Fruit fly (Drosophila melanogaster): ENCODE data around the gene lsn.
A peak's percentile ranks its signal among the peaks of the same experiment; 100 is the strongest.

The lsn gene

DNA sequence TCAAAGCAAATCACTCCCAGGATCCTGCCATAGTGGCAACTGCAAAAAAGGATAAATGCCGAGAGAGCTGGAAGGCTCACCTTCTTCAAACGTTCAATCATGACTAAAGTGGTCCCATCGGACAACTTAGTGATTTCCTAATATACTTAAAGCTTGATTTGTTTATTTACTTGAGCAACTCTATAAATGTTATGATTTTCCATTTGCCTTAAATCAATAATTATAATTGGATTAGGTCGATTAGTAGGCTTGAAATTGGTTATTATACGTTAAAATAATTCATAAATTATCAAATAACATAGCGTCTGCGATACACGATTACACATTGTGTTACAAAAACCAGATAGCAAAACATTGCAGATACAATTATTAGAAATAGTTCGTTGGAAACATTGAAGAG is 19.8 kb upstream of the lsn start, which contains the start of gene Gr93c:
TSS of gene Gr93c (minus strand) at position 101 of the 400 bp plus-strand sequence.
- TF ChIP-seq Hsf (GFP tag; optimal IDR thresholded peaks at IDR 0.05) (no peak), CG4730 (GFP tag; IDR thresholded peaks at IDR 0.05) (no peak), Hr3 (GFP tag; optimal IDR thresholded peaks at IDR 0.05) (no peak), Deaf1 (tag; optimal IDR thresholded peaks at IDR 0.05) (no peak), Ets97D (GFP tag; optimal IDR thresholded peaks at IDR 0.05) (no peak), croc (GFP tag; conservative IDR thresholded peaks at IDR 0.05) (no peak), CG17361 (GFP tag; IDR thresholded peaks at IDR 0.05) (no peak), CG10321 (GFP tag; IDR thresholded peaks at IDR 0.05) (no peak), Atf-2 (GFP tag; optimal IDR thresholded peaks at IDR 0.05) (no peak), ro (GFP tag; IDR thresholded peaks at IDR 0.05) (no peak), CG10209 (GFP tag; optimal IDR thresholded peaks at IDR 0.05) (no peak), Lpt (GFP tag; optimal IDR thresholded peaks at IDR 0.05) (no peak), CG18764 (GFP tag; optimal IDR thresholded peaks at IDR 0.05) (no peak), sc (optimal IDR thresholded peaks at IDR 0.05) (no peak), sc (GFP tag; optimal IDR thresholded peaks at IDR 0.05) (no peak), Oli (tag; optimal IDR thresholded peaks at IDR 0.05) (no peak), slp2 (GFP tag; optimal IDR thresholded peaks at IDR 0.05) (no peak)

DNA sequence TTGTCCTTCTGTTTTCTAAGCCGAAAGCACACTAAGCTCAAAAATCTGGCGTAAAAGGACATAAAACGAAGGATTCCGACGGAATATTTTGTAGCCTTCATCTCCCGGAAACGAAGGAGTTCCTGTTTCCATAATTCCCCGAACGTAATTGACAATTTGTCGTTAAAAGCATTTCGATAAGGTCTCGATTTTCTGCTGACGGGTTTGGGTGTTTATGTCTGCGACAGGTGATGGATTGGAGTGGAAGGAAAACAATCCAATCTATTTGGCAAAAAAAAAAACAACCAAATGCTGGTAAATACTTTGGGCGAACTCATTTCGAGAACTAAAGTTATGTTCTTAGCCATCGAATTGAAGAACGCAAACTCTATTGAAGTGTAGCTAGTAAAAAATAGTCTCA is 18.4 kb upstream of the lsn start, which contains the start of gene Gr93d:
TSS of gene Gr93d (minus strand) at position 101 of the 400 bp plus-strand sequence.
- TF ChIP-seq CG9797 (GFP tag; optimal IDR thresholded peaks at IDR 0.05) (no peak), esg (GFP tag; conservative IDR thresholded peaks at IDR 0.05) (no peak), CHES-1-like (GFP tag; optimal IDR thresholded peaks at IDR 0.05) (no peak), wor (GFP tag; IDR thresholded peaks at IDR 0.05) (no peak), CG31441 (GFP tag; IDR thresholded peaks at IDR 0.05) (no peak), CG31388 (GFP tag; optimal IDR thresholded peaks at IDR 0.05) (no peak), Ptx1 (GFP tag; IDR thresholded peaks at IDR 0.05) (no peak), CG31365 (tag; optimal IDR thresholded peaks at IDR 0.05) (no peak), amos (GFP tag; IDR thresholded peaks at IDR 0.05; ENCODE audit: partially characterized antibody) (no peak), dysf (GFP tag; IDR thresholded peaks at IDR 0.05) (no peak), CG10959 (GFP tag; IDR thresholded peaks at IDR 0.05) (no peak), tio (GFP tag; optimal IDR thresholded peaks at IDR 0.05) (no peak), CG12299 (tag; optimal IDR thresholded peaks at IDR 0.05) (no peak), kah (GFP tag; optimal IDR thresholded peaks at IDR 0.05) (no peak), D (optimal IDR thresholded peaks at IDR 0.05) (no peak), D (GFP tag; optimal IDR thresholded peaks at IDR 0.05) (no peak), CG10366 (GFP tag; IDR thresholded peaks at IDR 0.05) (no peak), sens (GFP tag) (no peak), sens-2 (GFP tag; IDR thresholded peaks at IDR 0.05) (no peak), sqz (GFP tag; optimal IDR thresholded peaks at IDR 0.05) (no peak), ato (GFP tag; IDR thresholded peaks at IDR 0.05; ENCODE audit: partially characterized antibody) (no peak)

DNA sequence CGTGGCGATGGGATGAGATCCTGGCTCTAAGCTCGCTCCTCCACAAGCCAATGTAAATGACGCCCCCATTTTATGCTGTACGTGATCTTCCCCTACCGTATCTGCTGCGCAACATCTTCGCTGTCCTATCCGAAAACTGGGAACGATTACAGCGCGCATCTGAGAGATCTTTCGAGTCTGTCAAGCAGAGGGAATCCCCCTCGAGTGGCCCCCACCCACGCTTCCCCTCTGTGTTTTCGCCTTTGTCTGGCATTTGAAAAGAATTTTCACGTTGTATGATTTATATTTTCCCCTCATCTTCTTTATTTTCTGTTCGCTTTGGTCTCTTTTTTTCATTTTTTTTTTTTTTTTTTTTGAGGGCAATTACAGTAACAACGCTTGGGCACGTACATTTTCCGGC is 17.5 kb upstream of the lsn start:
- TF ChIP-seq Antp (GFP tag; optimal IDR thresholded peaks at IDR 0.05) (no peak), knrl (GFP tag; IDR thresholded peaks at IDR 0.05; ENCODE audit: partially characterized antibody) (no peak), tna (GFP tag; IDR thresholded peaks at IDR 0.05; ENCODE audit: partially characterized antibody) (no peak), CG8388 (GFP tag; optimal IDR thresholded peaks at IDR 0.05) (no peak), Fer3 (tag; optimal IDR thresholded peaks at IDR 0.05) (no peak), dan (GFP tag; IDR thresholded peaks at IDR 0.05) (no peak), crol (GFP tag; IDR thresholded peaks at IDR 0.05) (peak; percentile 65; the same call in 1 of the 2 replicates), D19A (tag; optimal IDR thresholded peaks at IDR 0.05) (no peak), pros (GFP tag; optimal IDR thresholded peaks at IDR 0.05) (peak; percentile 4), Mrtf (GFP tag; IDR thresholded peaks at IDR 0.05) (no peak), CG17186 (GFP tag; optimal IDR thresholded peaks at IDR 0.05) (no peak), Nf-YC (tag; optimal IDR thresholded peaks at IDR 0.05) (no peak), CG32772 (GFP tag; IDR thresholded peaks at IDR 0.05) (peak; percentile 48; the same call in 1 of the 2 replicates), Ravus (GFP tag; IDR thresholded peaks at IDR 0.05) (no peak), Rfx (GFP tag; IDR thresholded peaks at IDR 0.05) (0 out of 2 replicates have a peak, but pooled peaks have one; percentile 10), Neu2 (GFP tag; optimal IDR thresholded peaks at IDR 0.05; ENCODE audit: borderline replicate concordance) (no peak)
